Fruit fly (Drosophila melanogaster) S2 (cell line): ENCODE results near the gene dj-1beta.

Experiments
- CG8478 ChIP-seq: fragments of >200 bp; optimal IDR thresholded peaks from 2 replicates; lab custom pipeline; 2018
- CTCF ChIP-seq, 2 experiments: fragments of >200 bp; optimal IDR thresholded peaks; 2 replicates each; lab custom pipeline; 2018

- TF ChIP-seq CG8478 (lab: Kevin White, UChicago) (no peak), CTCF (optimal IDR thresholded peaks at IDR 0.05; lab: Kevin White, UChicago) (no peak)
These were observed 37.5 kb downstream of the dj-1beta start for dm6 chr3R:30844436-30844835.
